Worm (Caenorhabditis elegans) whole organism, L4 larva: ENCODE results near the gene math-42.
A peak's percentile ranks its signal among the peaks of the same experiment; 100 is the strongest.

Source experiments
- R02D3.7 ChIP-seq: fragments of 150-350 bp; sonication (generic microtip); optimal IDR thresholded peaks from 3 replicates; lab custom pipeline; 2014; ENCODE audit warnings: missing biosample characterization, missing genetic modification characterization
- ZK546.5 ChIP-seq, 2 experiments: sonication (generic microtip); optimal IDR thresholded peaks; 2 replicates each; lab custom pipeline; 2017; ENCODE audit warnings: missing biosample characterization in 2 of 2, missing genetic modification characterization in 2 of 2
- ceh-82 ChIP-seq: sonication (generic microtip); optimal IDR thresholded peaks from 2 replicates; lab custom pipeline; 2017; ENCODE audit warnings: missing biosample characterization, missing genetic modification characterization
- dmd-6 ChIP-seq: fragments of 200-800 bp; sonication (Bioruptor generic); IDR thresholded peaks from 2 replicates; pipeline ENCODE4 v1.3.6; 2022; ENCODE audit warnings: missing genetic modification reagents, missing genetic modification characterization, missing compliant biosample characterization
- fkh-10 ChIP-seq: fragments of 150-350 bp; optimal IDR thresholded peaks from 2 replicates; lab custom pipeline; 2014; ENCODE audit warnings: missing biosample characterization, missing genetic modification reagents, missing genetic modification characterization
- fos-1 ChIP-seq: fragments of 150-350 bp; optimal IDR thresholded peaks from 2 replicates; lab custom pipeline; 2014; ENCODE audit warnings: missing biosample characterization, missing genetic modification characterization
- lin-15B ChIP-seq: fragments of 150-350 bp; sonication (generic microtip); optimal IDR thresholded peaks from 3 replicates; lab custom pipeline; 2014; ENCODE audit warnings: missing biosample characterization, missing genetic modification characterization
- nhr-28 ChIP-seq: fragments of 150-350 bp; optimal IDR thresholded peaks from 2 replicates; lab custom pipeline; 2014; ENCODE audit warnings: missing biosample characterization, missing genetic modification characterization
- unc-130 ChIP-seq: sonication (generic microtip); optimal IDR thresholded peaks from 2 replicates; lab custom pipeline; 2016; ENCODE audit warnings: missing genetic modification reagents, missing genetic modification characterization, missing compliant biosample characterization

ce11 chrII:2099139-2099976 lies at the start of gene math-42:
- TF ChIP-seq dmd-6 (GFP tag; lab: Robert Waterston, UW) (peak; percentile 9; the same call in 1 of the 2 replicates), R02D3.7 (no peak), fos-1 (tag; lab: Kevin White, UChicago) (no peak), fkh-10 (GFP tag; lab: Kevin White, UChicago) (no peak), lin-15B (no peak), unc-130 (no peak), nhr-28 (tag; lab: Kevin White, UChicago) (peak; percentile 31), ceh-82 (no peak), ZK546.5 (tag; optimal IDR thresholded peaks at IDR 0.05; lab: Kevin White, UChicago) (no peak)
